Fruit fly (Drosophila melanogaster) whole organism, embryonic: ENCODE results near the gene Prp16.

Experiments used
- Aef1 ChIP-seq: fragments of 200-800 bp; sonication (Bioruptor generic); IDR thresholded peaks from 3 replicates; pipeline ENCODE4 v1.3.6; 2022; ENCODE audit warnings: missing biosample characterization, missing genetic modification characterization
- Atf6 ChIP-seq: fragments of 200-800 bp; sonication (Bioruptor generic); IDR thresholded peaks from 2 replicates; pipeline ENCODE4 v1.3.6; 2022; ENCODE audit warnings: missing biosample characterization, missing genetic modification characterization
- Blimp-1 ChIP-seq: fragments of 200-800 bp; sonication (Bioruptor generic); optimal IDR thresholded peaks from 3 replicates; lab custom pipeline; 2018; ENCODE audit warnings: missing biosample characterization, missing genetic modification characterization, mild to moderate bottlenecking, moderate library complexity, missing genetic modification reagents
- CG10274 ChIP-seq: fragments of 200-800 bp; sonication (Bioruptor generic); optimal IDR thresholded peaks from 3 replicates; lab custom pipeline; 2017; ENCODE audit warnings: missing biosample characterization, mild to moderate bottlenecking, missing genetic modification characterization
- CG11398 ChIP-seq: fragments of 200-800 bp; sonication (Bioruptor generic); optimal IDR thresholded peaks from 2 replicates; lab custom pipeline; 2016; ENCODE audit warnings: missing biosample characterization, missing genetic modification characterization
- CG12236 ChIP-seq: fragments of 200-800 bp; sonication (Bioruptor generic); optimal IDR thresholded peaks from 2 replicates; lab custom pipeline; 2016; ENCODE audit warnings: missing biosample characterization, missing genetic modification characterization
- CG12299 ChIP-seq: fragments of 200-800 bp; sonication (Bioruptor generic); optimal IDR thresholded peaks from 2 replicates; lab custom pipeline; 2018; ENCODE audit warnings: missing biosample characterization, mild to moderate bottlenecking, missing genetic modification characterization
- CG14860 ChIP-seq: fragments of 200-800 bp; sonication (Bioruptor generic); IDR thresholded peaks from 3 replicates; pipeline ENCODE4 v1.3.6; 2022; ENCODE audit warnings: missing biosample characterization, missing genetic modification characterization; ENCODE audit not compliant: partially characterized antibody
- CG15011 ChIP-seq: fragments of 200-800 bp; sonication (Bioruptor generic); optimal IDR thresholded peaks from 3 replicates; lab custom pipeline; 2018; ENCODE audit warnings: missing biosample characterization, mild to moderate bottlenecking, missing genetic modification characterization
- CG16779 ChIP-seq: fragments of 200-800 bp; sonication (Bioruptor generic); IDR thresholded peaks from 2 replicates; pipeline ENCODE4 v1.3.6; 2022; ENCODE audit warnings: missing biosample characterization, missing genetic modification characterization
- CG16863 ChIP-seq: fragments of 200-800 bp; sonication (Bioruptor generic); optimal IDR thresholded peaks from 3 replicates; lab custom pipeline; 2016; ENCODE audit warnings: missing biosample characterization, missing genetic modification characterization
- CG17385 ChIP-seq: fragments of 200-800 bp; sonication (Bioruptor generic); optimal IDR thresholded peaks from 3 replicates; lab custom pipeline; 2018; ENCODE audit warnings: missing biosample characterization, mild to moderate bottlenecking, missing genetic modification characterization
- CG17612 ChIP-seq: fragments of 200-800 bp; sonication (Bioruptor generic); IDR thresholded peaks from 2 replicates; pipeline ENCODE4 v1.3.6; 2022; ENCODE audit warnings: missing biosample characterization, missing genetic modification characterization
- CG3163 ChIP-seq: fragments of 200-800 bp; sonication (Bioruptor generic); optimal IDR thresholded peaks from 3 replicates; lab custom pipeline; 2016; ENCODE audit warnings: missing biosample characterization, missing genetic modification characterization
- CG3281 ChIP-seq: fragments of 200-800 bp; sonication (Bioruptor generic); optimal IDR thresholded peaks from 3 replicates; lab custom pipeline; 2017; ENCODE audit warnings: missing biosample characterization, mild to moderate bottlenecking, missing genetic modification characterization
- CG33213 ChIP-seq: fragments of 200-800 bp; sonication (Bioruptor generic); optimal IDR thresholded peaks from 3 replicates; lab custom pipeline; 2016; ENCODE audit warnings: missing biosample characterization, missing genetic modification characterization
- CG34376 ChIP-seq: fragments of 200-800 bp; sonication (Bioruptor generic); optimal IDR thresholded peaks from 2 replicates; lab custom pipeline; 2018; ENCODE audit warnings: missing biosample characterization, mild to moderate bottlenecking, missing genetic modification characterization
- CG5245 ChIP-seq: fragments of 200-800 bp; sonication (Bioruptor generic); optimal IDR thresholded peaks from 3 replicates; lab custom pipeline; 2016; ENCODE audit warnings: missing biosample characterization, missing genetic modification characterization
- CG7372 ChIP-seq: fragments of 200-800 bp; sonication (Bioruptor generic); IDR thresholded peaks from 2 replicates; pipeline ENCODE4 v1.3.6; 2022; ENCODE audit warnings: missing biosample characterization, missing genetic modification characterization
- CG8359 ChIP-seq: fragments of 200-800 bp; sonication (Bioruptor generic); optimal IDR thresholded peaks from 2 replicates; lab custom pipeline; 2017; ENCODE audit warnings: missing biosample characterization, mild to moderate bottlenecking, missing genetic modification characterization, borderline replicate concordance
- CG9609 ChIP-seq: fragments of 200-800 bp; sonication (Bioruptor generic); optimal IDR thresholded peaks from 3 replicates; lab custom pipeline; 2016; ENCODE audit warnings: missing biosample characterization, missing genetic modification characterization
- CG9817 ChIP-seq: fragments of 200-800 bp; sonication (Bioruptor generic); optimal IDR thresholded peaks from 2 replicates; lab custom pipeline; 2018; ENCODE audit warnings: missing biosample characterization, mild to moderate bottlenecking, missing genetic modification characterization, moderate library complexity
- D19A ChIP-seq: fragments of 200-800 bp; optimal IDR thresholded peaks from 3 replicates; lab custom pipeline; 2019; ENCODE audit warnings: missing biosample characterization, mild to moderate bottlenecking, missing genetic modification characterization, moderate library complexity
- H15 ChIP-seq: fragments of 200-800 bp; sonication (Bioruptor generic); IDR thresholded peaks from 3 replicates; pipeline ENCODE4 v1.3.6; 2022; ENCODE audit warnings: missing biosample characterization, missing genetic modification characterization
- HmgD ChIP-seq: fragments of 200-800 bp; sonication (Bioruptor generic); optimal IDR thresholded peaks from 3 replicates; lab custom pipeline; 2016; ENCODE audit warnings: missing biosample characterization, missing genetic modification characterization
- Hr78 ChIP-seq, 2 experiments: fragments of 200-800 bp in 1 of 2; fragments of >200 bp in 1 of 2; sonication (Bioruptor generic) in 1 of 2; optimal IDR thresholded peaks; 2 replicates each; lab custom pipeline; 2017 to 2019; ENCODE audit warnings: missing biosample characterization in 2 of 2, missing genetic modification characterization in 2 of 2, mild to moderate bottlenecking in 1 of 2, moderate library complexity in 1 of 2
- Hsf ChIP-seq: fragments of 200-800 bp; sonication (Bioruptor generic); optimal IDR thresholded peaks from 3 replicates; lab custom pipeline; 2016; ENCODE audit warnings: missing biosample characterization, missing genetic modification characterization
- Sin3A ChIP-seq: fragments of >200 bp; optimal IDR thresholded peaks from 2 replicates; lab custom pipeline; 2018
- Sry-δ ChIP-seq: fragments of 200-800 bp; sonication (Bioruptor generic); optimal IDR thresholded peaks from 2 replicates; lab custom pipeline; 2016; ENCODE audit warnings: missing biosample characterization, missing genetic modification characterization
- amos ChIP-seq: fragments of 200-800 bp; sonication (Bioruptor generic); IDR thresholded peaks from 2 replicates; pipeline ENCODE4 v1.3.6; 2022; ENCODE audit warnings: missing biosample characterization, missing genetic modification characterization; ENCODE audit not compliant: partially characterized antibody
- bbx ChIP-seq: fragments of 200-800 bp; sonication (Bioruptor generic); IDR thresholded peaks from 2 replicates; pipeline ENCODE4 v1.3.6; 2022; ENCODE audit warnings: missing biosample characterization, missing genetic modification characterization; ENCODE audit not compliant: partially characterized antibody
- bowl ChIP-seq: fragments of 200-800 bp; sonication (Bioruptor generic); IDR thresholded peaks from 2 replicates; pipeline ENCODE4 v1.3.6; 2022; ENCODE audit warnings: missing biosample characterization, missing genetic modification characterization
- br ChIP-seq: fragments of >200 bp; optimal IDR thresholded peaks from 2 replicates; lab custom pipeline; 2017
- bsh ChIP-seq, 2 experiments: fragments of 200-800 bp; sonication (Bioruptor generic); optimal IDR thresholded peaks; 2 replicates each; lab custom pipeline; 2017 to 2018; ENCODE audit warnings: mild to moderate bottlenecking in 2 of 2, missing biosample characterization in 2 of 2, missing genetic modification characterization in 2 of 2, moderate library complexity in 1 of 2
- btn ChIP-seq: fragments of 200-800 bp; sonication (Bioruptor generic); optimal IDR thresholded peaks from 2 replicates; lab custom pipeline; 2016; ENCODE audit warnings: missing biosample characterization, missing genetic modification characterization
- chn ChIP-seq: fragments of 200-800 bp; sonication (Bioruptor generic); optimal IDR thresholded peaks from 2 replicates; lab custom pipeline; 2016; ENCODE audit warnings: missing biosample characterization, missing genetic modification characterization
- ci ChIP-seq: fragments of 200-800 bp; sonication (Bioruptor generic); IDR thresholded peaks from 3 replicates; pipeline ENCODE4 v1.3.6; 2022; ENCODE audit warnings: missing biosample characterization, missing genetic modification characterization
- croc ChIP-seq: fragments of 200-800 bp; sonication (Bioruptor generic); conservative IDR thresholded peaks from 3 replicates; pipeline ENCODE4 v1.3.6; 2022; ENCODE audit warnings: missing biosample characterization, missing genetic modification characterization
- esg ChIP-seq: fragments of 200-800 bp; sonication (Bioruptor generic); conservative IDR thresholded peaks from 2 replicates; pipeline ENCODE4 v1.3.6; 2022; ENCODE audit warnings: missing biosample characterization, missing genetic modification characterization
- fd3F ChIP-seq: fragments of 200-800 bp; sonication (Bioruptor generic); optimal IDR thresholded peaks from 2 replicates; lab custom pipeline; 2018; ENCODE audit warnings: missing biosample characterization, mild to moderate bottlenecking, missing genetic modification characterization, moderate library complexity
- fu2 ChIP-seq: fragments of 200-800 bp; sonication (Bioruptor generic); optimal IDR thresholded peaks from 2 replicates; lab custom pipeline; 2016; ENCODE audit warnings: missing biosample characterization, missing genetic modification characterization
- gce ChIP-seq: fragments of 200-800 bp; sonication (Bioruptor generic); IDR thresholded peaks from 3 replicates; pipeline ENCODE4 v1.3.6; 2022; ENCODE audit warnings: missing biosample characterization, missing genetic modification characterization
- knrl ChIP-seq: fragments of 200-800 bp; sonication (Bioruptor generic); IDR thresholded peaks from 3 replicates; pipeline ENCODE4 v1.3.6; 2022; ENCODE audit warnings: missing biosample characterization, missing genetic modification characterization; ENCODE audit not compliant: partially characterized antibody
- lab ChIP-seq: fragments of 200-800 bp; sonication (Bioruptor generic); optimal IDR thresholded peaks from 3 replicates; lab custom pipeline; 2017; ENCODE audit warnings: missing biosample characterization, missing genetic modification characterization, mild to moderate bottlenecking, moderate library complexity, missing genetic modification reagents
- nau ChIP-seq: fragments of 200-800 bp; sonication (Bioruptor generic); optimal IDR thresholded peaks from 3 replicates; lab custom pipeline; 2017; ENCODE audit warnings: missing biosample characterization, mild to moderate bottlenecking, missing genetic modification characterization, missing genetic modification reagents
- nerfin-2 ChIP-seq: fragments of 200-800 bp; sonication (Bioruptor generic); IDR thresholded peaks from 2 replicates; pipeline ENCODE4 v1.3.6; 2022; ENCODE audit warnings: missing biosample characterization, missing genetic modification characterization; ENCODE audit not compliant: partially characterized antibody
- phol ChIP-seq: fragments of 200-800 bp; sonication (Bioruptor generic); optimal IDR thresholded peaks from 3 replicates; lab custom pipeline; 2018; ENCODE audit warnings: missing biosample characterization, mild to moderate bottlenecking, missing genetic modification characterization, moderate library complexity
- sc ChIP-seq, 3 experiments: fragments of >200 bp in 2 of 3; fragments of 200-800 bp in 1 of 3; sonication (Bioruptor generic) in 1 of 3; optimal IDR thresholded peaks; 2 replicates in 2 of 3; 3 replicates in 1 of 3; lab custom pipeline; 2017; ENCODE audit warnings: mild to moderate bottlenecking in 1 of 3, missing biosample characterization in 1 of 3, missing genetic modification characterization in 1 of 3, missing genetic modification reagents in 1 of 3
- tll ChIP-seq, 2 experiments: fragments of 200-800 bp in 1 of 2; fragments of >200 bp in 1 of 2; sonication (Bioruptor generic) in 1 of 2; optimal IDR thresholded peaks; 2 replicates each; lab custom pipeline; 2017 to 2019; ENCODE audit warnings: missing biosample characterization in 2 of 2, missing genetic modification characterization in 2 of 2, mild to moderate bottlenecking in 1 of 2, moderate library complexity in 1 of 2

Prp16 gene

dm6 chrX:14237873-14238394, 36.8 kb downstream of the Prp16 start, which contains the start of the genes Fbxl4 and Dus2 (continued):
- TF ChIP-seq CG7372 (GFP tag; lab: Robert Waterston, UW): peak; percentile 90
- peak; percentile 93 for TF ChIP-seq CG9609 (GFP tag; lab: Kevin White, UChicago)
- TF ChIP-seq CG9817 (tag; lab: Kevin White, UChicago): peak; percentile 91
- peak; percentile 88 for TF ChIP-seq Blimp-1 (GFP tag; lab: Kevin White, UChicago)
- peak; percentile 92 for TF ChIP-seq lab (GFP tag; lab: Kevin White, UChicago)
- peak; percentile 35 for TF ChIP-seq Sin3A (lab: Kevin White, UChicago)
- TF ChIP-seq Aef1 (GFP tag; lab: Robert Waterston, UW): peak; percentile 91
- peak; percentile 91 for TF ChIP-seq H15
- TF ChIP-seq nau (GFP tag; lab: Kevin White, UChicago): no peak
- TF ChIP-seq bbx (GFP tag; lab: Robert Waterston, UW): peak; percentile 38; the same call in 1 of the 2 replicates
- peak; percentile 67 for TF ChIP-seq HmgD
- peak; percentile 77 for TF ChIP-seq CG11398
- TF ChIP-seq Sry-δ: peak; percentile 66
- TF ChIP-seq CG3281 (GFP tag; lab: Kevin White, UChicago): peak; percentile 89
- peak; percentile 86 for TF ChIP-seq CG33213 (GFP tag; lab: Kevin White, UChicago)
- peak; percentile 85 for TF ChIP-seq CG15011 (GFP tag; lab: Kevin White, UChicago)
- TF ChIP-seq CG8359 (GFP tag; lab: Kevin White, UChicago): peak; percentile 75
- peak; percentile 91 for TF ChIP-seq CG5245 (GFP tag; lab: Kevin White, UChicago)
- peak; percentile 80 for TF ChIP-seq D19A (tag; lab: Kevin White, UChicago)
- TF ChIP-seq CG3163 (GFP tag; lab: Kevin White, UChicago): peak; percentile 70
- no peak for TF ChIP-seq sc (optimal IDR thresholded peaks at IDR 0.05; lab: Kevin White, UChicago)
- peak; percentile 86 for TF ChIP-seq sc (GFP tag; optimal IDR thresholded peaks at IDR 0.05; lab: Kevin White, UChicago)
- TF ChIP-seq gce (GFP tag; lab: Robert Waterston, UW): peak; percentile 88
- TF ChIP-seq Hsf (GFP tag; lab: Kevin White, UChicago): peak; percentile 96
- TF ChIP-seq tll (GFP tag; optimal IDR thresholded peaks at IDR 0.05; lab: Kevin White, UChicago): no peak
- TF ChIP-seq knrl (GFP tag; lab: Robert Waterston, UW): peak; percentile 69; the same call in 2 of the 3 replicates
- TF ChIP-seq bowl: peak; percentile 65
- peak; percentile 81 for TF ChIP-seq CG17385 (GFP tag; lab: Kevin White, UChicago)
- TF ChIP-seq CG34376: peak; percentile 87
- TF ChIP-seq fu2: peak; percentile 88
- TF ChIP-seq chn (GFP tag; lab: Kevin White, UChicago): peak; percentile 92
- TF ChIP-seq CG14860 (GFP tag; lab: Robert Waterston, UW): peak; percentile 62; the same call in 2 of the 3 replicates
- peak; percentile 81 for TF ChIP-seq btn (GFP tag; lab: Kevin White, UChicago)
- TF ChIP-seq CG16863 (GFP tag; lab: Kevin White, UChicago): peak; percentile 91
- peak; percentile 77 for TF ChIP-seq CG17612
- TF ChIP-seq CG12236: peak; percentile 70
- TF ChIP-seq ci (GFP tag; lab: Robert Waterston, UW): peak; percentile 94
- TF ChIP-seq esg (GFP tag; lab: Robert Waterston, UW): peak; percentile 93
- TF ChIP-seq br (lab: Kevin White, UChicago): no peak
- peak; percentile 76 for TF ChIP-seq CG12299 (tag; lab: Kevin White, UChicago)
- peak; percentile 92 for TF ChIP-seq Atf6
- TF ChIP-seq phol (tag; lab: Kevin White, UChicago): peak; percentile 96
- TF ChIP-seq Hr78 (GFP tag; optimal IDR thresholded peaks at IDR 0.05; lab: Kevin White, UChicago): peak in 1 of 2 experiments; percentile 77
- TF ChIP-seq CG10274 (GFP tag; lab: Kevin White, UChicago): peak; percentile 77
- peak; percentile 33 to 91 for TF ChIP-seq bsh (GFP tag; optimal IDR thresholded peaks at IDR 0.05; lab: Kevin White, UChicago)
- peak; percentile 91 for TF ChIP-seq CG16779 (GFP tag; lab: Robert Waterston, UW)
- peak; percentile 38; the same call in 1 of the 2 replicates for TF ChIP-seq amos
- TF ChIP-seq fd3F: peak; percentile 85
- TF ChIP-seq croc: peak; percentile 88
- TF ChIP-seq nerfin-2 (GFP tag; lab: Robert Waterston, UW): no peak
